Worm (Caenorhabditis elegans) whole organism, midembryonic: ENCODE measurements around the gene R07H5.9.

Experiments used
- T22C8.4 ChIP-seq: fragments of 200-800 bp; sonication (Bioruptor generic); IDR thresholded peaks from 2 replicates; pipeline ENCODE4 v1.3.6; 2022; ENCODE audit warnings: missing genetic modification characterization, missing compliant biosample characterization
- cog-1 ChIP-seq: sonication (generic microtip); optimal IDR thresholded peaks from 2 replicates; lab custom pipeline; 2016; ENCODE audit warnings: missing genetic modification characterization, missing compliant biosample characterization
- flt-1 ChIP-seq: fragments of 200-800 bp; sonication (Bioruptor generic); IDR thresholded peaks from 2 replicates; pipeline ENCODE4 v1.3.6; 2022; ENCODE audit warnings: missing genetic modification characterization, missing compliant biosample characterization
- klf-2 ChIP-seq: fragments of 200-800 bp; sonication (Bioruptor generic); conservative IDR thresholded peaks from 2 replicates; pipeline ENCODE4 v1.3.6; 2022; ENCODE audit warnings: missing genetic modification reagents, missing genetic modification characterization, missing compliant biosample characterization
- med-1 ChIP-seq: sonication (generic microtip); optimal IDR thresholded peaks from 2 replicates; lab custom pipeline; 2017; ENCODE audit warnings: missing genetic modification characterization, mild to moderate bottlenecking, missing compliant biosample characterization, antibody characterized with exemption, missing genetic modification reagents; ENCODE audit not compliant: insufficient read depth
- ref-1 ChIP-seq: fragments of 200-800 bp; sonication (Bioruptor generic); conservative IDR thresholded peaks from 2 replicates; pipeline ENCODE4 v1.3.6; 2022; ENCODE audit warnings: missing genetic modification reagents, missing genetic modification characterization, missing compliant biosample characterization
- tab-1 ChIP-seq: fragments of 200-800 bp; sonication (Bioruptor generic); IDR thresholded peaks from 2 replicates; pipeline ENCODE4 v1.3.6; 2022; ENCODE audit warnings: missing genetic modification characterization, missing compliant biosample characterization
- ztf-23 ChIP-seq: fragments of 200-800 bp; sonication (Bioruptor generic); IDR thresholded peaks from 2 replicates; pipeline ENCODE4 v1.3.6; 2022; ENCODE audit warnings: missing genetic modification reagents, missing genetic modification characterization, missing compliant biosample characterization
- ztf-29 ChIP-seq: fragments of 200-800 bp; sonication (Bioruptor generic); IDR thresholded peaks from 2 replicates; pipeline ENCODE4 v1.3.6; 2022; ENCODE audit warnings: missing genetic modification reagents, missing genetic modification characterization, missing compliant biosample characterization

R07H5.9 gene

ce11 chrIV:11207186-11207585 lies at the start of gene R07H5.9:
Gene R07H5.9 (plus strand): TSS chrIV:11207486.
- no peak for TF ChIP-seq ztf-23 (GFP tag; lab: Robert Waterston, UW)
- no peak for TF ChIP-seq flt-1
- no peak for TF ChIP-seq cog-1 (tag; lab: Kevin White, UChicago)
- no peak for TF ChIP-seq tab-1
- no peak for TF ChIP-seq med-1 (GFP tag; lab: Kevin White, UChicago)
- no peak for TF ChIP-seq ref-1
- TF ChIP-seq T22C8.4 (GFP tag; lab: Robert Waterston, UW): no peak
- no peak for TF ChIP-seq ztf-29
- TF ChIP-seq klf-2 (GFP tag; lab: Robert Waterston, UW): no peak

- TF ChIP-seq klf-2 (GFP tag; lab: Robert Waterston, UW) (no peak), cog-1 (tag; lab: Kevin White, UChicago) (no peak), flt-1 (no peak), T22C8.4 (GFP tag; lab: Robert Waterston, UW) (no peak)
These were observed 47.4 kb upstream of the R07H5.9 start, which contains the start of gene mboa-4 for ce11 chrIV:11159886-11160285. Gene mboa-4 (minus strand): TSS chrIV:11159986.

- TF ChIP-seq tab-1 (no peak), ztf-29 (no peak), klf-2 (GFP tag; lab: Robert Waterston, UW) (no peak), flt-1 (no peak), cog-1 (tag; lab: Kevin White, UChicago) (no peak), ref-1 (no peak)
These were observed 46.6 kb upstream of the R07H5.9 start, which contains the start of gene C08F8.15 for ce11 chrIV:11160707-11161106. Gene C08F8.15 (minus strand): TSS chrIV:11160807.

- TF ChIP-seq ref-1 (no peak), cog-1 (tag; lab: Kevin White, UChicago) (no peak), tab-1 (no peak), klf-2 (GFP tag; lab: Robert Waterston, UW) (no peak), T22C8.4 (GFP tag; lab: Robert Waterston, UW) (no peak), med-1 (GFP tag; lab: Kevin White, UChicago) (no peak), ztf-29 (no peak)
These were observed 44.8 kb upstream of the R07H5.9 start, which contains the start of gene fbxb-9 for ce11 chrIV:11162451-11162850. Gene fbxb-9 (minus strand): TSS chrIV:11162551.

- no peak for TF ChIP-seq klf-2 (GFP tag; lab: Robert Waterston, UW)
- TF ChIP-seq ztf-23 (GFP tag; lab: Robert Waterston, UW): no peak
- TF ChIP-seq cog-1 (tag; lab: Kevin White, UChicago): no peak
- no peak for TF ChIP-seq T22C8.4 (GFP tag; lab: Robert Waterston, UW)
- no peak for TF ChIP-seq ztf-29
- TF ChIP-seq med-1 (GFP tag; lab: Kevin White, UChicago): no peak
- no peak for TF ChIP-seq flt-1
These were observed 42.5 kb upstream of the R07H5.9 start, which contains the start of gene C08F8.6 for ce11 chrIV:11164831-11165230. Gene C08F8.6 (minus strand): TSS chrIV:11164931.

ce11 chrIV:11169652-11170051 lies 37.6 kb upstream of the R07H5.9 start, which contains the start of gene nhr-67:
Gene nhr-67 (plus strand): TSS chrIV:11169748.
- TF ChIP-seq cog-1 (tag; lab: Kevin White, UChicago) (no peak), klf-2 (GFP tag; lab: Robert Waterston, UW) (no peak), ztf-29 (no peak), med-1 (GFP tag; lab: Kevin White, UChicago) (no peak), T22C8.4 (GFP tag; lab: Robert Waterston, UW) (no peak), tab-1 (no peak), ztf-23 (GFP tag; lab: Robert Waterston, UW) (no peak), ref-1 (no peak), flt-1 (no peak)

- no peak for TF ChIP-seq T22C8.4 (GFP tag; lab: Robert Waterston, UW)
- TF ChIP-seq ztf-23 (GFP tag; lab: Robert Waterston, UW): no peak
- TF ChIP-seq cog-1 (tag; lab: Kevin White, UChicago): no peak
- no peak for TF ChIP-seq tab-1
- TF ChIP-seq med-1 (GFP tag; lab: Kevin White, UChicago): no peak
- TF ChIP-seq flt-1: no peak
- TF ChIP-seq ref-1: no peak
- no peak for TF ChIP-seq ztf-29
- no peak for TF ChIP-seq klf-2 (GFP tag; lab: Robert Waterston, UW)
These were observed 32.5 kb upstream of the R07H5.9 start for ce11 chrIV:11174772-11175171.

ce11 chrIV:11176967-11177366 lies 30.3 kb upstream of the R07H5.9 start, which contains the start of gene rap-3:
Gene rap-3 (plus strand): TSS chrIV:11177267.
- no peak for TF ChIP-seq tab-1
- no peak for TF ChIP-seq cog-1 (tag; lab: Kevin White, UChicago)
- TF ChIP-seq klf-2 (GFP tag; lab: Robert Waterston, UW): no peak
- TF ChIP-seq ztf-29: no peak
- no peak for TF ChIP-seq med-1 (GFP tag; lab: Kevin White, UChicago)
- no peak for TF ChIP-seq ztf-23 (GFP tag; lab: Robert Waterston, UW)
- TF ChIP-seq ref-1: no peak
- no peak for TF ChIP-seq T22C8.4 (GFP tag; lab: Robert Waterston, UW)
- TF ChIP-seq flt-1: no peak

- TF ChIP-seq ztf-23 (GFP tag; lab: Robert Waterston, UW): no peak
- TF ChIP-seq ztf-29: no peak
- TF ChIP-seq tab-1: no peak
- TF ChIP-seq ref-1: no peak
- TF ChIP-seq cog-1 (tag; lab: Kevin White, UChicago): no peak
- TF ChIP-seq flt-1: no peak
- TF ChIP-seq klf-2 (GFP tag; lab: Robert Waterston, UW): no peak
These were observed 28.8 kb upstream of the R07H5.9 start, which contains the start of gene C08F8.9 for ce11 chrIV:11178495-11178894. Gene C08F8.9 (minus strand): TSS chrIV:11178595.

- TF ChIP-seq ztf-23 (GFP tag; lab: Robert Waterston, UW): peak; percentile 44; the same call in 1 of the 2 replicates
These were observed 28.1 kb upstream of the R07H5.9 start, which contains the start of gene cpt-2 for ce11 chrIV:11179123-11179740. Gene cpt-2 (plus strand): TSS chrIV:11179645.
